Fruit fly (Drosophila melanogaster) whole organism, larva: ENCODE measurements around the gene Ncoa6.

Source experiments
- noc ChIP-seq: fragments of 200-800 bp; sonication (Bioruptor generic); optimal IDR thresholded peaks from 3 replicates; lab custom pipeline; 2019; ENCODE audit warnings: missing biosample characterization, mild to moderate bottlenecking, missing genetic modification characterization, moderate library complexity

Ncoa6 gene

dm6 chr2L:5326414-5327265, at the start of gene Ncoa6, which contains the start of gene cype:
Ncoa6 (minus strand) TSS chr2L:5326683.
cype (plus strand) TSS chr2L:5327227.
- no peak for TF ChIP-seq noc (tag; lab: Kevin White, UChicago)

DNA sequence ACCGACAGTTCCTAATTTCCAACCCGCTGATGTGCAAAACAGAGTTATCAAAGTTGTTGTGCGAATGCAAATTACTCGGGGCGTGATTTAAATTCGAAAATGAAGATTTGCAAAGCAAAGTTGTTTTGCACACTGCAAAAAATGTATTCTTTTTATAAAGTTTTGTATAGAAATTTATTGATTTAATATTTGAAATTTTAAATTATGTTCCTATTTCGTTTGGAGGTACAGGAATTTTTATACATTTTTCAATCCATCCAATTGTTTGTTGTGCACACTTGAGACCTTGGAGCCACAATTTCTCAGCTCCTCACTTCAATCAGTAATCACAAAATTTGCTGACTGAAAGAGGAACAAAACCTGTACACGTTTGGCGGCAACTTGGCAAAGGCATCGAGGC, 48.5 kb upstream of the Ncoa6 start:
- TF ChIP-seq noc (tag; lab: Kevin White, UChicago), result no peak

DNA sequence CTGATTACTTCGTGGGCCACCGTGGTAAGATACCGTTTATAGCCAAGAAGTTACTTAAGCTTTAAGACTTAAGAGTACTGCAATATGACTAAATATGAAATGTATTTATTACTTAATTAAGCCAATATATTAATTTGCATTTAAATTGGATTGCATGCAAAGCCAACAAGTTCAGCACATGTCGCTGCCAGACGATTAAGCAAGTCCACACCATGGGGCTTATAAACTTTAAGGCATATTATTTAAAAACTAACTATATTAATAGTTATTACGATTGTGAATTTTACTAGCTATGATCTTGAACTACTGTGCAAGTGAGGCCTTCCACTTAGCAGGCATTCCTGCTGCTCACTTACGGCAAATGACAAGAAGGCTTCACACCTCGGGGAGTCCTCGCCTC, 47.7 kb upstream of the Ncoa6 start:
- TF ChIP-seq noc (tag; lab: Kevin White, UChicago), result no peak

- TF ChIP-seq noc (tag; lab: Kevin White, UChicago), result no peak
Measured at dm6 chr2L:5372552-5372951, 46.1 kb upstream of the Ncoa6 start.

DNA sequence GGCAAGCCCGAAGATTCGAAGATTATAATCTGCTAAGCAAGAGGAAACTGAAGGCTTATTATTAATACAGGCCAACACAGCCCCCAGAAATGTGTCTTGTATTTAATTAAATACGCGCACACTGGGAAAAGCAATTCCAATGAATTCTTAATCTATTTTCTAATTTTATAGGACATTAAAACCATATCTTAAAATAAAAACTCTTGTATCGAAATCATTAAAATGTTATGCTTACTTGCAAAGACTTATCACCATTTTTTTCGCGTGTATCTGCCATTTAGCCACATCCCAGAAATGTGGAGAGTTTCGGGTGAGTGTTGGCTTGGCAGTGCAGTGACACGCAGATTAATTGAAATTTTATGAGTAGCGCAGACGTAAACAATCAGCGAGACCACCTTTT, 41.5 kb upstream of the Ncoa6 start:
- no peak for TF ChIP-seq noc (tag; lab: Kevin White, UChicago)

dm6 chr2L:5365841-5366240, 39.4 kb upstream of the Ncoa6 start:
- no peak for TF ChIP-seq noc (tag; lab: Kevin White, UChicago)

- TF ChIP-seq noc (tag; lab: Kevin White, UChicago), result no peak
Measured at dm6 chr2L:5362351-5362750, 35.9 kb upstream of the Ncoa6 start.

DNA sequence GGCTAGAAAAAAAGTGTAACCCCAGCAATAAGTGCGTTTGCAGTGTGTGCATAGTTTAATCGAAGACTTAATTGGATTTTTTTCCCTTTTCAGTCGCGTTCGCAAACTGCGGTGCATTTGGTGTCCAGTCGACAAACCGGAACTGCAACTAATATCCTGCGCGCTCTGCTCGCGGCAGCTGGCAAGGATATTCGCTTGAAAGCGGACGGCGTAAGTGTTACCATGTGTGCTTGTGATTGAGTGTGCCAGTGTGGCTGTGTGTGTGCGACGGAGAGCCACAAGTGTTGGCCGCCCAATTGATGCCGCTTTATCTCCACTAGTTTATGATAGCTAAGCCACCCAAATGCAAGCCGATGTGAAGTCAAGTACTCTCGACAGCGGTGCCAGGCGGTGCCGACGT, 27.0 kb upstream of the Ncoa6 start:
- TF ChIP-seq noc (tag; lab: Kevin White, UChicago), result no peak

DNA sequence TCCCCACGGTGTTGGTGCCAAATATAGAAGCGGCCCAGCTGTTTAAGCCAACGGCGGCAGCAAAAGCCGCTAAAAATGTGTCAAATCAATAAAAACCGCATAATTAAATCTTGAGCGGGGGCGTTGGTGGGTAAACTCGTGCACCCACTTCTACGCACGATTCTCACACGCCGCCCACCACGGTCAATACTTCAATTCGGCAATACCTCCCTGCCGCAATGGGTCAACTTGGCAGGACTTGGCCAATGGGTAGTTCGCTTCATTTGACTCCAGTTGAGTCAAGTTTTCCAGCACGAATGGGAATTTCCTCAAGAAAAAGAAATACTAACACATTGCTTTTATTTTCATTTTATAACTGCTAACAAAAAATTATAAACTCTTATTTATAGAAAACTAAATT, 22.1 kb upstream of the Ncoa6 start:
- no peak for TF ChIP-seq noc (tag; lab: Kevin White, UChicago)

DNA sequence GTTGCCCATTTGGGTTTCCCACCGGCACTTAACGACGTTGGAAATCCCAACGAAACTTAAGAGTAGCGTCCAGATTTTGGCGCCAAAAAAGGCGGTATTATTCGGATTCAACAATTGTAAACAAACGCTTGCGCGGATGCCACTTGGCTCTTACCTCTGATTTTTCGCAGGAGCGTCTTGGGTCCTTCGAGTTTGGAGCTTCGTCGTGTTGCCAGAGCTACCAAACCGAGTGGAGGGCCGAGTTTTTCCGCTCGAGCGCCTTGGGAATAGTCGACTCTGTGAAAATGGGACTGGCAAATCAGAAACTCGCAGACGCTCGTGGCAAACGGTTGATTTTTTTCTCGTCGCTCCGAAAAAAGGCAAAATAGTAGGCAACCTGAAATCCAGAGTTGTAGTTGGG, 19.4 kb upstream of the Ncoa6 start, which contains the start of gene nompC:
nompC (plus strand) TSS at position 301 of the 400 bp plus-strand sequence.
- no peak for TF ChIP-seq noc (tag; lab: Kevin White, UChicago)

dm6 chr2L:5342119-5342817, 15.8 kb upstream of the Ncoa6 start, which contains the start of gene Acsf2:
Acsf2 (minus strand) TSS chr2L:5342234.
- peak; percentile 100 for TF ChIP-seq noc (tag; lab: Kevin White, UChicago)

dm6 chr2L:5341015-5341608, 14.6 kb upstream of the Ncoa6 start:
- TF ChIP-seq noc (tag; lab: Kevin White, UChicago), result no peak

DNA sequence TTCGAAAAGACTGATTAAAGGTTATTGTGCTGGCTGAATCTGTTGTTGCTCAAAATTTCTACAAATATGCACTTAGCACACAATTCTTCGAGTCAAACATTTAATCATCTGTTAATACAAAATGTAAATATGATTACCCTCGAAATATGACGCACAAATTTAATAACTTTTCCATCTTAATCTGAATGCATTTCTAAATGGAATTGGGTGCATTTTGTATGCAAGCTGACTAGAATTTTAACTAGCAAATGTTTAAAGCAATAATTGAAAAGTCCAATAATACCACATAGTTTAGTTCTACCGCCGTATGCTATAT, 12.2 kb upstream of the Ncoa6 start:
- TF ChIP-seq noc (tag; lab: Kevin White, UChicago), result no peak

dm6 chr2L:5338024-5338720, 11.7 kb upstream of the Ncoa6 start, which contains the start of gene fusl:
fusl (minus strand) TSS chr2L:5338073.
- TF ChIP-seq noc (tag; lab: Kevin White, UChicago), result peak; percentile 83

- peak; percentile 57 for TF ChIP-seq noc (tag; lab: Kevin White, UChicago)
Measured at dm6 chr2L:5337159-5337558, 10.7 kb upstream of the Ncoa6 start.

- TF ChIP-seq noc (tag; lab: Kevin White, UChicago), result no peak
Measured at dm6 chr2L:5332574-5332973, 6.1 kb upstream of the Ncoa6 start.
